Worm (Caenorhabditis elegans): Measurements from ENCODE around the gene col-77.

col-77 gene

ce11 chrII:8358466-8358865 is 715 bp downstream of the col-77 start:
- TF ChIP-seq D2030.7 (GFP tag; IDR thresholded peaks at IDR 0.05) (no peak), snpc-3.4 (tag; optimal IDR thresholded peaks at IDR 0.05) (no peak), dpff-1 (tag; optimal IDR thresholded peaks at IDR 0.05) (peak; percentile 22), efl-1 (GFP tag; optimal IDR thresholded peaks at IDR 0.05) (no peak), zfh-2 (GFP tag; conservative IDR thresholded peaks at IDR 0.05) (peak; percentile 75), egrh-3 (GFP tag; IDR thresholded peaks at IDR 0.05) (peak; percentile 80; the same call in 1 of the 2 replicates)

- TF ChIP-seq lsy-27 (tag; optimal IDR thresholded peaks at IDR 0.05; ENCODE audit: borderline replicate concordance, insufficient read depth) (no peak), ztf-26 (tag; optimal IDR thresholded peaks at IDR 0.05) (no peak)
Observed at ce11 chrII:8354233-8354750, 4.9 kb downstream of the col-77 start, which contains the start of gene C26D10.6. Gene C26D10.6 (minus strand): TSS chrII:8354700.

- no peak for TF ChIP-seq egl-44 (GFP tag; IDR thresholded peaks at IDR 0.05)
- no peak for TF ChIP-seq hlh-12 (tag; optimal IDR thresholded peaks at IDR 0.05)
- no peak for TF ChIP-seq ets-4 (GFP tag; optimal IDR thresholded peaks at IDR 0.05)
- TF ChIP-seq snpc-1.1 (tag; optimal IDR thresholded peaks at IDR 0.05; ENCODE audit: insufficient read depth): no peak
- peak; percentile 61; the same call in 1 of the 2 replicates for TF ChIP-seq zfh-2 (GFP tag; conservative IDR thresholded peaks at IDR 0.05)
- TF ChIP-seq Y67H2A.10 (GFP tag; conservative IDR thresholded peaks at IDR 0.05): no peak
Observed at ce11 chrII:8353288-8353687, 5.9 kb downstream of the col-77 start.

ce11 chrII:8346384-8346783 is 12.8 kb downstream of the col-77 start, which contains the start of gene eff-1:
Gene eff-1 (plus strand): TSS chrII:8346684.
- TF ChIP-seq F57A8.1 (GFP tag; optimal IDR thresholded peaks at IDR 0.05) (no peak), sdz-38 (tag; optimal IDR thresholded peaks at IDR 0.05) (no peak), ceh-40 (GFP tag; IDR thresholded peaks at IDR 0.05) (no peak), ceh-79 (tag; optimal IDR thresholded peaks at IDR 0.05) (no peak), B0336.3 (GFP tag; IDR thresholded peaks at IDR 0.05) (no peak), attf-5 (GFP tag; optimal IDR thresholded peaks at IDR 0.05) (no peak), hmg-20 (GFP tag; IDR thresholded peaks at IDR 0.05) (no peak), pbrm-1 (GFP tag; IDR thresholded peaks at IDR 0.05) (no peak), lag-1 (GFP tag; IDR thresholded peaks at IDR 0.05) (no peak), ztf-3 (GFP tag; optimal IDR thresholded peaks at IDR 0.05) (no peak), ccch-3 (GFP tag; optimal IDR thresholded peaks at IDR 0.05) (no peak), F33H1.4 (GFP tag; IDR thresholded peaks at IDR 0.05) (no peak), xnd-1 (tag; optimal IDR thresholded peaks at IDR 0.05) (no peak), nfya-2 (GFP tag; IDR thresholded peaks at IDR 0.05) (no peak)

- no peak for TF ChIP-seq Y67H2A.10 (GFP tag; conservative IDR thresholded peaks at IDR 0.05)
- no peak for TF ChIP-seq F22D6.2 (tag; optimal IDR thresholded peaks at IDR 0.05)
- TF ChIP-seq rpc-1 (optimal IDR thresholded peaks at IDR 0.05): no peak
- no peak for TF ChIP-seq rpc-1 (tag; optimal IDR thresholded peaks at IDR 0.05)
- TF ChIP-seq pbrm-1 (GFP tag; IDR thresholded peaks at IDR 0.05): no peak
- TF ChIP-seq madf-3 (GFP tag; IDR thresholded peaks at IDR 0.05): no peak
- TF ChIP-seq T26A5.8 (tag; optimal IDR thresholded peaks at IDR 0.05): no peak
- no peak for TF ChIP-seq ztf-26 (tag; optimal IDR thresholded peaks at IDR 0.05)
- no peak for TF ChIP-seq lsy-27 (tag; optimal IDR thresholded peaks at IDR 0.05; ENCODE audit: borderline replicate concordance, insufficient read depth)
- TF ChIP-seq nfya-1 (tag; optimal IDR thresholded peaks at IDR 0.05; ENCODE audit: borderline replicate concordance, insufficient read depth): no peak
- no peak for TF ChIP-seq ztf-6 (GFP tag; IDR thresholded peaks at IDR 0.05)
- TF ChIP-seq aptf-3 (GFP tag; IDR thresholded peaks at IDR 0.05): no peak
- no peak for TF ChIP-seq chd-7 (tag; optimal IDR thresholded peaks at IDR 0.05)
- no peak for TF ChIP-seq Y79H2A.3 (GFP tag; conservative IDR thresholded peaks at IDR 0.05)
- TF ChIP-seq F52B5.7 (tag; optimal IDR thresholded peaks at IDR 0.05): no peak
- no peak for TF ChIP-seq dpl-1 (GFP tag; optimal IDR thresholded peaks at IDR 0.05)
- no peak for TF ChIP-seq lin-35 (GFP tag; optimal IDR thresholded peaks at IDR 0.05)
- no peak for TF ChIP-seq F10E7.11 (tag; optimal IDR thresholded peaks at IDR 0.05)
- TF ChIP-seq ztf-28 (GFP tag; IDR thresholded peaks at IDR 0.05): no peak
- no peak for TF ChIP-seq ceh-40 (GFP tag; IDR thresholded peaks at IDR 0.05)
- no peak for TF ChIP-seq nhr-80 (tag; optimal IDR thresholded peaks at IDR 0.05)
Observed at ce11 chrII:8345613-8346012, 13.6 kb downstream of the col-77 start.

Measured in whole organism, young adult.